Fruit fly (Drosophila melanogaster): Measurements from ENCODE around the gene beg.

beg gene

DNA sequence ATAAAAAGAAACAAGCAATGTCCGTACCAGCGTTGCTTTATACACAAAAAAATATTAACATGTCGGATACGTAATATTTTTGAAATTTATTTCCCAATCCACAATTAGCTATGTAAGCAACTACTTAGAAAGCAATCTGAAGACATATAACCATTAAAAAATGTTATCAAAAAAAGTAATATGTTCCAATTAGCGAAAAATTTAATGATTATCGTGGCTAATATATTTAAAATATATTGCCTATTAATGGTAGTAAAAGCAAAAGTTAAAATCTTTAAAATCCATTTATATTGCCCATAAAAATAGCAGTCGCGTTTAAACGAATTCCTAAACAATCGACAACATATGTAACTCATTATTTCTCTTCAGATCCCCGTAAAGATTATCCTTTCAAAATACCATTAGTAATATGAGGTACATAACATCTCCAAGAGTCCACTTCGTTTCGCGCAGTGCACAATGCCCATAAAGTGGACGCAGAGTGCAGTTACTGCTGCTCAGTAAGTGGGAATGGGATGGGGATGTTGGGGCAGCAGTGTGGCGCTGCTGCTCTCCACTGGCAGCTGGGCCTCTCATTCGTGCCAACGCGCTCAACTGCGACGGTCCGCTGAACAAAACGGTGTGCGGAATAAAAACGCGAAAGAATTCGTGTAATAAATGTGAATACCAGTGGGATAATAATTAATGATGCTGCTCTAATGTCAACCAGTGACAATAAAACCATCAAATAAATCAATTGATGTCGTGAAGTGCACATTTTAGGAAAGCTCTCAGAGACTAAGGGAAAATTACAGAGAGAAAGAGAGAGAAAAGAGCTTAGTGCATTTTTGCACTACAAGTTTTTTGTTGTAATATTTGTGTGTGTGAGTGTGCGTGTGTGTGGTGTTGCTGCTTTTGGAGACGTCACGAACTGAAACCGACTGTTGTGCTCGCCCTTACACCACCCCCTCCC lies 49.1 kb upstream of the beg start (continued):
- no peak for TF ChIP-seq HLHmδ (GFP tag; optimal IDR thresholded peaks at IDR 0.05)
- peak; percentile 72; the same call in 2 of the 3 replicates for TF ChIP-seq ci (GFP tag; IDR thresholded peaks at IDR 0.05)
- no peak for TF ChIP-seq chn (GFP tag; optimal IDR thresholded peaks at IDR 0.05)
- peak; percentile 66 for TF ChIP-seq sd (tag; optimal IDR thresholded peaks at IDR 0.05)
- no peak for TF ChIP-seq gsb-n (tag; optimal IDR thresholded peaks at IDR 0.05)
- peak; percentile 9 for TF ChIP-seq CG2116 (GFP tag; optimal IDR thresholded peaks at IDR 0.05)
- peak; percentile 88 for TF ChIP-seq CG17361 (GFP tag; IDR thresholded peaks at IDR 0.05)
- TF ChIP-seq Drgx (GFP tag; IDR thresholded peaks at IDR 0.05), result peak; percentile 80
- TF ChIP-seq Ada2b (GFP tag; IDR thresholded peaks at IDR 0.05), result peak; percentile 49; the same call in 1 of the 2 replicates
- TF ChIP-seq CG18476 (GFP tag; optimal IDR thresholded peaks at IDR 0.05), result peak; percentile 47
- TF ChIP-seq CG4854 (GFP tag; optimal IDR thresholded peaks at IDR 0.05), result no peak
- TF ChIP-seq CG13123 (GFP tag; optimal IDR thresholded peaks at IDR 0.05), result no peak
- TF ChIP-seq CG8924 (tag; optimal IDR thresholded peaks at IDR 0.05), result peak; percentile 58
- no peak for TF ChIP-seq tna (GFP tag; IDR thresholded peaks at IDR 0.05; ENCODE audit: partially characterized antibody)
- TF ChIP-seq CG2889 (GFP tag; IDR thresholded peaks at IDR 0.05), result peak; percentile 29; the same call in 1 of the 3 replicates
- TF ChIP-seq pzg (GFP tag; optimal IDR thresholded peaks at IDR 0.05), result no peak
- peak; percentile 71 for TF ChIP-seq CoRest (tag; optimal IDR thresholded peaks at IDR 0.05)
- peak; percentile 10; the same call in 1 of the 2 replicates for TF ChIP-seq Adf1 (GFP tag; IDR thresholded peaks at IDR 0.05)
- peak; percentile 37 for TF ChIP-seq Ssrp (tag; optimal IDR thresholded peaks at IDR 0.05)
- TF ChIP-seq repo (GFP tag; optimal IDR thresholded peaks at IDR 0.05), result no peak

DNA sequence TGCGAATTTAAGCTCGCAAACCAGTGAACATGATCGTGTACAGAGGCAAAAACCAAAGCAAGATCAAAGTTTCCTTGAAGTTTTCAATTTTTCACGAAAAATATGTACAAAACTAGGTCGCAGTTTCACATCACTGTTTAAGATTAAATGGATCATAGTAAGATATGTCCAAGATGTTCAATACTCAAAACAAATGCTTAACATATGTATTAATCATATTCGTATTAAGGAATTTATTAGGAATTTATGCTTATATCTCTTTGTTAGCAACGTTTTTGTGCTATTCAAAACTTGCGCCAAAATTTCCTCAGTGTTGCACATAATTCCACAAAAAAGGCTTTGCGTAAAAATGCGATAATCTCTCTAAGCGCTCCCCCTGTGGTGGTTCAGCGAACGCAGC lies 48.1 kb upstream of the beg start:
- TF ChIP-seq pan (optimal IDR thresholded peaks at IDR 0.05), result no peak
- peak in 1 of 2 experiments; percentile 10 for TF ChIP-seq pan (GFP tag; optimal IDR thresholded peaks at IDR 0.05 in 1 of 2, IDR thresholded peaks at IDR 0.05 in 1 of 2)
- no peak for TF ChIP-seq Hand (GFP tag; optimal IDR thresholded peaks at IDR 0.05)
- TF ChIP-seq toy (GFP tag; IDR thresholded peaks at IDR 0.05), result no peak

- TF ChIP-seq chif (GFP tag; optimal IDR thresholded peaks at IDR 0.05) (no peak), lmd (GFP tag; IDR thresholded peaks at IDR 0.05) (no peak)
Measured at dm6 chr3L:16988526-16988925, 46.9 kb upstream of the beg start.

- TF ChIP-seq cg (GFP tag; optimal IDR thresholded peaks at IDR 0.05) (no peak), Opbp (GFP tag; IDR thresholded peaks at IDR 0.05; ENCODE audit: partially characterized antibody) (no peak), CG30020 (tag; optimal IDR thresholded peaks at IDR 0.05) (no peak), CG3995 (GFP tag; optimal IDR thresholded peaks at IDR 0.05) (no peak), fd96Cb (tag; optimal IDR thresholded peaks at IDR 0.05) (peak; percentile 29), Lim3 (GFP tag; IDR thresholded peaks at IDR 0.05) (no peak), pros (GFP tag; optimal IDR thresholded peaks at IDR 0.05) (no peak), CG11723 (GFP tag; optimal IDR thresholded peaks at IDR 0.05) (no peak), Meics (GFP tag; optimal IDR thresholded peaks at IDR 0.05) (peak; percentile 54), Max (GFP tag; optimal IDR thresholded peaks at IDR 0.05) (no peak), br (optimal IDR thresholded peaks at IDR 0.05) (no peak), vnd (GFP tag; IDR thresholded peaks at IDR 0.05; ENCODE audit: partially characterized antibody) (no peak), CG7745 (tag; optimal IDR thresholded peaks at IDR 0.05) (no peak), Sox102F (GFP tag; optimal IDR thresholded peaks at IDR 0.05) (no peak), CG8089 (GFP tag; optimal IDR thresholded peaks at IDR 0.05) (no peak), so (GFP tag; IDR thresholded peaks at IDR 0.05) (0 out of 3 replicates have a peak, but pooled peaks have one; percentile 31), Hr78 (GFP tag; optimal IDR thresholded peaks at IDR 0.05) (peak in 1 of 2 experiments; percentile 9), Dbx (GFP tag; IDR thresholded peaks at IDR 0.05) (no peak), dm (GFP tag; optimal IDR thresholded peaks at IDR 0.05) (no peak), dimm (GFP tag; IDR thresholded peaks at IDR 0.05) (no peak)
Measured at dm6 chr3L:16989169-16989568, 46.3 kb upstream of the beg start.

All from whole organism, embryonic.